Worm (Caenorhabditis elegans) whole organism, midembryonic: ENCODE data around the gene C27B7.6.

Experiments
- T22C8.4 ChIP-seq: fragments of 200-800 bp; sonication (Bioruptor generic); IDR thresholded peaks from 2 replicates; pipeline ENCODE4 v1.3.6; 2022; ENCODE audit warnings: missing genetic modification characterization, missing compliant biosample characterization
- cog-1 ChIP-seq: sonication (generic microtip); optimal IDR thresholded peaks from 2 replicates; lab custom pipeline; 2016; ENCODE audit warnings: missing genetic modification characterization, missing compliant biosample characterization
- flt-1 ChIP-seq: fragments of 200-800 bp; sonication (Bioruptor generic); IDR thresholded peaks from 2 replicates; pipeline ENCODE4 v1.3.6; 2022; ENCODE audit warnings: missing genetic modification characterization, missing compliant biosample characterization
- klf-2 ChIP-seq: fragments of 200-800 bp; sonication (Bioruptor generic); conservative IDR thresholded peaks from 2 replicates; pipeline ENCODE4 v1.3.6; 2022; ENCODE audit warnings: missing genetic modification reagents, missing genetic modification characterization, missing compliant biosample characterization
- med-1 ChIP-seq: sonication (generic microtip); optimal IDR thresholded peaks from 2 replicates; lab custom pipeline; 2017; ENCODE audit warnings: missing genetic modification characterization, mild to moderate bottlenecking, missing compliant biosample characterization, antibody characterized with exemption, missing genetic modification reagents; ENCODE audit not compliant: insufficient read depth
- ref-1 ChIP-seq: fragments of 200-800 bp; sonication (Bioruptor generic); conservative IDR thresholded peaks from 2 replicates; pipeline ENCODE4 v1.3.6; 2022; ENCODE audit warnings: missing genetic modification reagents, missing genetic modification characterization, missing compliant biosample characterization
- tab-1 ChIP-seq: fragments of 200-800 bp; sonication (Bioruptor generic); IDR thresholded peaks from 2 replicates; pipeline ENCODE4 v1.3.6; 2022; ENCODE audit warnings: missing genetic modification characterization, missing compliant biosample characterization
- ztf-23 ChIP-seq: fragments of 200-800 bp; sonication (Bioruptor generic); IDR thresholded peaks from 2 replicates; pipeline ENCODE4 v1.3.6; 2022; ENCODE audit warnings: missing genetic modification reagents, missing genetic modification characterization, missing compliant biosample characterization
- ztf-29 ChIP-seq: fragments of 200-800 bp; sonication (Bioruptor generic); IDR thresholded peaks from 2 replicates; pipeline ENCODE4 v1.3.6; 2022; ENCODE audit warnings: missing genetic modification reagents, missing genetic modification characterization, missing compliant biosample characterization

The C27B7.6 gene

ce11 chrIV:8864672-8865071 is 41.5 kb downstream of the C27B7.6 start:
- no peak for TF ChIP-seq ztf-29 (GFP tag; lab: Robert Waterston, UW)

- TF ChIP-seq ztf-29 (GFP tag; lab: Robert Waterston, UW) (no peak), flt-1 (GFP tag; lab: Robert Waterston, UW) (no peak), med-1 (no peak), cog-1 (tag; lab: Kevin White, UChicago) (no peak), ref-1 (no peak), T22C8.4 (no peak), klf-2 (no peak), ztf-23 (no peak), tab-1 (GFP tag; lab: Robert Waterston, UW) (no peak)
Measured at ce11 chrIV:8855963-8856362, 50.2 kb downstream of the C27B7.6 start, which contains the start of gene T11B7.5. Gene T11B7.5 (minus strand): TSS chrIV:8856063.

- TF ChIP-seq med-1: no peak
- no peak for TF ChIP-seq ref-1
- TF ChIP-seq T22C8.4: no peak
- TF ChIP-seq flt-1 (GFP tag; lab: Robert Waterston, UW): no peak
Measured at ce11 chrIV:8853301-8853700, 52.8 kb downstream of the C27B7.6 start.
